Worm (Caenorhabditis elegans): ENCODE results near the gene rtfo-1.

- TF ChIP-seq ztf-4 (tag; optimal IDR thresholded peaks at IDR 0.05) (no peak), lsy-2 (tag; optimal IDR thresholded peaks at IDR 0.05) (no peak), nhr-12 (tag; optimal IDR thresholded peaks at IDR 0.05) (no peak), ama-1 (optimal IDR thresholded peaks at IDR 0.05) (no peak), ceh-82 (tag; optimal IDR thresholded peaks at IDR 0.05) (no peak), elt-3 (tag; optimal IDR thresholded peaks at IDR 0.05) (no peak), fos-1 (tag; optimal IDR thresholded peaks at IDR 0.05) (no peak), nhr-129 (tag; optimal IDR thresholded peaks at IDR 0.05) (no peak), nhr-23 (tag; optimal IDR thresholded peaks at IDR 0.05) (no peak), mdl-1 (tag; optimal IDR thresholded peaks at IDR 0.05) (no peak), elt-1 (tag; optimal IDR thresholded peaks at IDR 0.05) (no peak), unc-62 (GFP tag; optimal IDR thresholded peaks at IDR 0.05) (no peak), snpc-4 (tag; optimal IDR thresholded peaks at IDR 0.05) (no peak)
Measured at ce11 chrV:9584263-9584662, 1.8 kb upstream of the rtfo-1 start.
